Fruit fly (Drosophila melanogaster) whole organism, prepupa: ENCODE data around the gene CG15019.

Source experiments
- CG11902 ChIP-seq: fragments of 200-800 bp; sonication (Bioruptor generic); optimal IDR thresholded peaks from 3 replicates; lab custom pipeline; 2016; ENCODE audit warnings: missing biosample characterization, missing genetic modification characterization
- CG16779 ChIP-seq: fragments of 200-800 bp; sonication (Bioruptor generic); optimal IDR thresholded peaks from 3 replicates; lab custom pipeline; 2017; ENCODE audit warnings: missing biosample characterization, mild to moderate bottlenecking, missing genetic modification characterization
- CG3032 ChIP-seq: fragments of 200-800 bp; optimal IDR thresholded peaks from 2 replicates; lab custom pipeline; 2019; ENCODE audit warnings: missing biosample characterization, mild to moderate bottlenecking, missing genetic modification characterization, moderate library complexity
- CG6163 ChIP-seq: fragments of 200-800 bp; sonication (Bioruptor generic); IDR thresholded peaks from 3 replicates; pipeline ENCODE4 v1.3.6; 2022; ENCODE audit warnings: missing biosample characterization, missing genetic modification characterization
- CG6808 ChIP-seq: fragments of 200-800 bp; sonication (Bioruptor generic); optimal IDR thresholded peaks from 3 replicates; lab custom pipeline; 2017; ENCODE audit warnings: missing biosample characterization, missing genetic modification characterization, mild to moderate bottlenecking, moderate library complexity, missing genetic modification reagents
- CG6854 ChIP-seq: fragments of 200-800 bp; sonication (Bioruptor generic); optimal IDR thresholded peaks from 2 replicates; lab custom pipeline; 2017; ENCODE audit warnings: missing biosample characterization, mild to moderate bottlenecking, missing genetic modification characterization
- CG8319 ChIP-seq: fragments of 200-800 bp; sonication (Bioruptor generic); optimal IDR thresholded peaks from 3 replicates; lab custom pipeline; 2016; ENCODE audit warnings: missing biosample characterization, missing genetic modification characterization
- Eip78C ChIP-seq: fragments of 200-800 bp; sonication (Bioruptor generic); peaks from one replicate; lab custom pipeline; 2016; ENCODE audit warnings: missing biosample characterization, missing genetic modification characterization
- achi ChIP-seq: fragments of 200-800 bp; sonication (Bioruptor generic); optimal IDR thresholded peaks from 3 replicates; lab custom pipeline; 2016; ENCODE audit warnings: missing biosample characterization, missing genetic modification characterization
- acj6 ChIP-seq: fragments of 200-800 bp; sonication (Bioruptor generic); optimal IDR thresholded peaks from 3 replicates; lab custom pipeline; 2016; ENCODE audit warnings: missing biosample characterization, missing genetic modification characterization
- lz ChIP-seq: fragments of 200-800 bp; sonication (Bioruptor generic); optimal IDR thresholded peaks from 3 replicates; lab custom pipeline; 2016; ENCODE audit warnings: missing biosample characterization, missing genetic modification characterization
- topi ChIP-seq: fragments of 200-800 bp; sonication (Bioruptor generic); optimal IDR thresholded peaks from 3 replicates; lab custom pipeline; 2016; ENCODE audit warnings: missing biosample characterization, missing genetic modification characterization
- vri ChIP-seq: fragments of 200-800 bp; sonication (Bioruptor generic); optimal IDR thresholded peaks from 3 replicates; lab custom pipeline; 2016; ENCODE audit warnings: missing biosample characterization, mild to moderate bottlenecking, missing genetic modification characterization

DNA sequence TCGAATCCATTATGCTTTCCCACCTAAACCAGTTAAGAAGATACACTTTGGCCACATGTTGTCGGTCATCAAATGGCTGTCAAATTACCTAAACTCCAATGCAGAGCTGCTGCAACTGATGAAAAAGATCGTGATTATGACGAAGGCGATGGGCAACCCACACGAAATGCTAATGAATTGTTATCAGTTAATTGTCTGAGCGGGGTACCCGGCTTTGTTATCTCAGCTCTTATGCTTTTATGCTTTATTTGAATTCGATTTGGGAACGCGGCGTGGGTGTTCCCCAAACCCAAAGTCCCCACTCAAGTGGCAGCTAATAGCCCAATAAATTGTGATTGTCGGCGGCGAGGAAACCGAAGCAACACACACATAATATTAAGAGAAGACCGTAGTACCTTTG is 23.3 kb downstream of the CG15019 start:
- TF ChIP-seq CG11902 (GFP tag; lab: Kevin White, UChicago) (no peak), CG16779 (tag; lab: Kevin White, UChicago) (no peak), CG8319 (GFP tag; lab: Kevin White, UChicago) (no peak), achi (GFP tag; lab: Kevin White, UChicago) (no peak), lz (GFP tag; lab: Kevin White, UChicago) (no peak), Eip78C (GFP tag; lab: Kevin White, UChicago) (no peak), CG6854 (GFP tag; lab: Kevin White, UChicago) (no peak), vri (GFP tag; lab: Kevin White, UChicago) (no peak), acj6 (no peak), CG3032 (tag; lab: Kevin White, UChicago) (no peak), CG6163 (GFP tag; lab: Robert Waterston, UW) (no peak), topi (GFP tag; lab: Kevin White, UChicago) (no peak), CG6808 (GFP tag; lab: Kevin White, UChicago) (no peak)
